Fruit fly (Drosophila melanogaster) whole organism, embryonic: ENCODE results near the gene SCAR.
A peak's percentile ranks its signal among the peaks of the same experiment; 100 is the strongest.

Source experiments
- ATbp ChIP-seq: fragments of 200-800 bp; sonication (Bioruptor generic); optimal IDR thresholded peaks from 2 replicates; lab custom pipeline; 2017; ENCODE audit warnings: missing biosample characterization, mild to moderate bottlenecking, missing genetic modification characterization, missing genetic modification reagents
- Awh ChIP-seq: fragments of 200-800 bp; sonication (Bioruptor generic); IDR thresholded peaks from 2 replicates; pipeline ENCODE4, ENCODE4 v1.3.6; 2022; ENCODE audit warnings: missing biosample characterization, missing genetic modification characterization
- B-H2 ChIP-seq: fragments of 200-800 bp; sonication (Bioruptor generic); optimal IDR thresholded peaks from 2 replicates; lab custom pipeline; 2018; ENCODE audit warnings: missing biosample characterization, mild to moderate bottlenecking, missing genetic modification characterization
- Blimp-1 ChIP-seq: fragments of 200-800 bp; sonication (Bioruptor generic); optimal IDR thresholded peaks from 3 replicates; lab custom pipeline; 2018; ENCODE audit warnings: missing biosample characterization, missing genetic modification characterization, mild to moderate bottlenecking, moderate library complexity, missing genetic modification reagents
- BtbVII ChIP-seq: fragments of 200-800 bp; sonication (Bioruptor generic); optimal IDR thresholded peaks from 3 replicates; lab custom pipeline; 2017; ENCODE audit warnings: missing biosample characterization, mild to moderate bottlenecking, missing genetic modification characterization
- CG10565 ChIP-seq: fragments of 200-800 bp; sonication (Bioruptor generic); optimal IDR thresholded peaks from 3 replicates; lab custom pipeline; 2016; ENCODE audit warnings: missing biosample characterization, mild to moderate bottlenecking, missing genetic modification characterization
- CG12299 ChIP-seq: fragments of 200-800 bp; sonication (Bioruptor generic); optimal IDR thresholded peaks from 2 replicates; lab custom pipeline; 2018; ENCODE audit warnings: missing biosample characterization, mild to moderate bottlenecking, missing genetic modification characterization
- CG15601 ChIP-seq: fragments of 200-800 bp; sonication (Bioruptor generic); optimal IDR thresholded peaks from 3 replicates; lab custom pipeline; 2019; ENCODE audit warnings: missing biosample characterization, mild to moderate bottlenecking, missing genetic modification characterization, moderate library complexity
- CG17186 ChIP-seq: fragments of 200-800 bp; sonication (Bioruptor generic); optimal IDR thresholded peaks from 3 replicates; lab custom pipeline; 2017; ENCODE audit warnings: missing biosample characterization, missing genetic modification reagents, missing genetic modification characterization
- CG17385 ChIP-seq: fragments of 200-800 bp; sonication (Bioruptor generic); optimal IDR thresholded peaks from 3 replicates; lab custom pipeline; 2018; ENCODE audit warnings: missing biosample characterization, mild to moderate bottlenecking, missing genetic modification characterization
- CG18011 ChIP-seq: fragments of 200-800 bp; sonication (Bioruptor generic); optimal IDR thresholded peaks from 2 replicates; lab custom pipeline; 2017; ENCODE audit warnings: missing biosample characterization, missing genetic modification characterization, mild to moderate bottlenecking, moderate library complexity, missing genotype
- CG18476 ChIP-seq: fragments of 200-800 bp; sonication (Bioruptor generic); optimal IDR thresholded peaks from 2 replicates; lab custom pipeline; 2016; ENCODE audit warnings: missing biosample characterization, mild to moderate bottlenecking, missing genetic modification characterization
- CG2129 ChIP-seq: fragments of 200-800 bp; sonication (Bioruptor generic); IDR thresholded peaks from 2 replicates; pipeline ENCODE4 v1.3.6; 2022; ENCODE audit warnings: missing biosample characterization, missing genetic modification characterization; ENCODE audit not compliant: partially characterized antibody
- CG31224 ChIP-seq: fragments of 200-800 bp; sonication (Bioruptor generic); IDR thresholded peaks from 2 replicates; pipeline ENCODE4 v1.3.6; 2022; ENCODE audit warnings: missing biosample characterization, missing genetic modification characterization
- CG4854 ChIP-seq: fragments of 200-800 bp; sonication (Bioruptor generic); optimal IDR thresholded peaks from 2 replicates; lab custom pipeline; 2016; ENCODE audit warnings: missing biosample characterization, missing genetic modification characterization, inconsistent platforms
- CG7745 ChIP-seq: fragments of 200-800 bp; sonication (Bioruptor generic); optimal IDR thresholded peaks from 2 replicates; lab custom pipeline; 2018; ENCODE audit warnings: missing biosample characterization, mild to moderate bottlenecking, missing genetic modification characterization, moderate library complexity
- CG7928 ChIP-seq: fragments of 200-800 bp; sonication (Bioruptor generic); optimal IDR thresholded peaks from 2 replicates; lab custom pipeline; 2017; ENCODE audit warnings: missing biosample characterization, mild to moderate bottlenecking, missing genetic modification characterization
- CG8944 ChIP-seq: fragments of 200-800 bp; sonication (Bioruptor generic); optimal IDR thresholded peaks from 3 replicates; lab custom pipeline; 2016; ENCODE audit warnings: missing biosample characterization, missing genetic modification characterization
- CG9876 ChIP-seq: fragments of 200-800 bp; sonication (Bioruptor generic); optimal IDR thresholded peaks from 2 replicates; lab custom pipeline; 2016; ENCODE audit warnings: missing biosample characterization, missing genetic modification characterization
- Dek ChIP-seq: fragments of 200-800 bp; sonication (Bioruptor generic); optimal IDR thresholded peaks from 3 replicates; lab custom pipeline; 2019; ENCODE audit warnings: missing biosample characterization, mild to moderate bottlenecking, missing genetic modification characterization, moderate library complexity
- Dip3 ChIP-seq: fragments of 200-800 bp; sonication (Bioruptor generic); optimal IDR thresholded peaks from 3 replicates; lab custom pipeline; 2016; ENCODE audit warnings: missing biosample characterization, missing genetic modification characterization
- Dll ChIP-seq: fragments of 200-800 bp; sonication (Bioruptor generic); IDR thresholded peaks from 4 replicates; pipeline ENCODE4 v1.3.6; 2022; ENCODE audit warnings: missing biosample characterization, missing genetic modification characterization; ENCODE audit not compliant: partially characterized antibody
- Dp ChIP-seq: fragments of 200-800 bp; sonication (Bioruptor generic); optimal IDR thresholded peaks from 2 replicates; lab custom pipeline; 2018; ENCODE audit warnings: missing biosample characterization, mild to moderate bottlenecking, missing genetic modification characterization, moderate library complexity
- HLH4C ChIP-seq: fragments of 200-800 bp; sonication (Bioruptor generic); IDR thresholded peaks from 3 replicates; pipeline ENCODE4 v1.3.6; 2022; ENCODE audit warnings: missing biosample characterization, missing genetic modification characterization; ENCODE audit not compliant: partially characterized antibody
- Nf-YC ChIP-seq: fragments of 200-800 bp; optimal IDR thresholded peaks from 3 replicates; lab custom pipeline; 2019; ENCODE audit warnings: missing biosample characterization, mild to moderate bottlenecking, missing genetic modification characterization, moderate library complexity
- NfI ChIP-seq: fragments of 200-800 bp; sonication (Bioruptor generic); optimal IDR thresholded peaks from 3 replicates; lab custom pipeline; 2018; ENCODE audit warnings: missing biosample characterization, mild to moderate bottlenecking, missing genetic modification characterization, moderate library complexity
- Rfx ChIP-seq: fragments of 200-800 bp; sonication (Bioruptor generic); IDR thresholded peaks from 2 replicates; pipeline ENCODE4 v1.3.6; 2022; ENCODE audit warnings: missing biosample characterization, missing genetic modification characterization
- Six4 ChIP-seq: fragments of 200-800 bp; sonication (Bioruptor generic); optimal IDR thresholded peaks from 2 replicates; lab custom pipeline; 2016; ENCODE audit warnings: missing biosample characterization, missing genetic modification characterization
- ac ChIP-seq: fragments of 200-800 bp; sonication (Bioruptor generic); optimal IDR thresholded peaks from 3 replicates; lab custom pipeline; 2017; ENCODE audit warnings: missing biosample characterization, mild to moderate bottlenecking, missing genetic modification characterization
- al ChIP-seq: fragments of 200-800 bp; sonication (Bioruptor generic); IDR thresholded peaks from 2 replicates; pipeline ENCODE4 v1.3.6; 2022; ENCODE audit warnings: missing biosample characterization, missing genetic modification characterization
- ase ChIP-seq: fragments of 200-800 bp; sonication (Bioruptor generic); IDR thresholded peaks from 3 replicates; pipeline ENCODE4 v1.3.6; 2022; ENCODE audit warnings: missing biosample characterization, missing genetic modification characterization
- ato ChIP-seq: fragments of 200-800 bp; sonication (Bioruptor generic); IDR thresholded peaks from 2 replicates; pipeline ENCODE4 v1.3.6; 2022; ENCODE audit warnings: missing biosample characterization, missing genetic modification characterization; ENCODE audit not compliant: partially characterized antibody
- az2 ChIP-seq: fragments of 200-800 bp; sonication (Bioruptor generic); optimal IDR thresholded peaks from 3 replicates; lab custom pipeline; 2016; ENCODE audit warnings: missing biosample characterization, missing genetic modification characterization
- btn ChIP-seq: fragments of 200-800 bp; sonication (Bioruptor generic); optimal IDR thresholded peaks from 2 replicates; lab custom pipeline; 2016; ENCODE audit warnings: missing biosample characterization, missing genetic modification characterization
- grau ChIP-seq: fragments of 200-800 bp; optimal IDR thresholded peaks from 3 replicates; lab custom pipeline; 2019; ENCODE audit warnings: missing biosample characterization, mild to moderate bottlenecking, missing genetic modification characterization, moderate library complexity
- hb ChIP-seq: fragments of 200-800 bp; sonication (Bioruptor generic); IDR thresholded peaks from 3 replicates; pipeline ENCODE4 v1.3.6; 2022; ENCODE audit warnings: missing biosample characterization, missing genetic modification characterization; ENCODE audit not compliant: partially characterized antibody
- hkb ChIP-seq, 2 experiments: fragments of 200-800 bp in 1 of 2; fragments of >200 bp in 1 of 2; sonication (Bioruptor generic) in 1 of 2; IDR thresholded peaks in 1 of 2; optimal IDR thresholded peaks in 1 of 2; 2 replicates each; pipeline versions ENCODE4 v1.3.6 to Lab custom; 2017 to 2022; ENCODE audit warnings: missing biosample characterization in 1 of 2, missing genetic modification characterization in 1 of 2
- ind ChIP-seq: fragments of 200-800 bp; sonication (Bioruptor generic); optimal IDR thresholded peaks from 3 replicates; lab custom pipeline; 2016; ENCODE audit warnings: missing biosample characterization, missing genetic modification characterization
- lbe ChIP-seq: fragments of 200-800 bp; sonication (Bioruptor generic); optimal IDR thresholded peaks from 2 replicates; lab custom pipeline; 2016; ENCODE audit warnings: missing biosample characterization, mild to moderate bottlenecking, missing genetic modification characterization
- luna ChIP-seq: fragments of 200-800 bp; sonication (Bioruptor generic); optimal IDR thresholded peaks from 2 replicates; lab custom pipeline; 2016; ENCODE audit warnings: missing biosample characterization, missing genetic modification characterization
- mam ChIP-seq: fragments of 200-800 bp; sonication (Bioruptor generic); optimal IDR thresholded peaks from 3 replicates; lab custom pipeline; 2016; ENCODE audit warnings: missing biosample characterization, missing genetic modification characterization
- mirr ChIP-seq: fragments of 200-800 bp; sonication (Bioruptor generic); optimal IDR thresholded peaks from 3 replicates; lab custom pipeline; 2018; ENCODE audit warnings: missing biosample characterization, mild to moderate bottlenecking, missing genetic modification characterization
- mld ChIP-seq: fragments of 200-800 bp; sonication (Bioruptor generic); IDR thresholded peaks from 3 replicates; pipeline ENCODE4 v1.3.6; 2022; ENCODE audit warnings: missing biosample characterization, missing genetic modification characterization; ENCODE audit not compliant: partially characterized antibody
- org-1 ChIP-seq: fragments of 200-800 bp; sonication (Bioruptor generic); optimal IDR thresholded peaks from 2 replicates; lab custom pipeline; 2017; ENCODE audit warnings: missing biosample characterization, missing genetic modification characterization
- pfk ChIP-seq: fragments of 200-800 bp; sonication (Bioruptor generic); optimal IDR thresholded peaks from 2 replicates; lab custom pipeline; 2018; ENCODE audit warnings: missing biosample characterization, mild to moderate bottlenecking, missing genetic modification characterization, moderate library complexity
- pzg ChIP-seq: fragments of 200-800 bp; sonication (Bioruptor generic); optimal IDR thresholded peaks from 3 replicates; lab custom pipeline; 2018; ENCODE audit warnings: missing biosample characterization, mild to moderate bottlenecking, missing genetic modification characterization, moderate library complexity
- rib ChIP-seq: fragments of 200-800 bp; sonication (Bioruptor generic); IDR thresholded peaks from 2 replicates; pipeline ENCODE4 v1.3.6; 2022; ENCODE audit warnings: missing biosample characterization, missing genetic modification characterization
- ro ChIP-seq: fragments of 200-800 bp; sonication (Bioruptor generic); IDR thresholded peaks from 2 replicates; pipeline ENCODE4 v1.3.6; 2022; ENCODE audit warnings: missing biosample characterization, missing genetic modification characterization
- sens ChIP-seq: fragments of 200-800 bp; sonication (Bioruptor generic); peaks from one replicate; lab custom pipeline; 2016; ENCODE audit warnings: missing biosample characterization, missing genetic modification characterization
- stc ChIP-seq: fragments of 200-800 bp; sonication (Bioruptor generic); IDR thresholded peaks from 2 replicates; pipeline ENCODE4 v1.3.6; 2022; ENCODE audit warnings: missing biosample characterization, missing genetic modification characterization

SCAR gene

DNA sequence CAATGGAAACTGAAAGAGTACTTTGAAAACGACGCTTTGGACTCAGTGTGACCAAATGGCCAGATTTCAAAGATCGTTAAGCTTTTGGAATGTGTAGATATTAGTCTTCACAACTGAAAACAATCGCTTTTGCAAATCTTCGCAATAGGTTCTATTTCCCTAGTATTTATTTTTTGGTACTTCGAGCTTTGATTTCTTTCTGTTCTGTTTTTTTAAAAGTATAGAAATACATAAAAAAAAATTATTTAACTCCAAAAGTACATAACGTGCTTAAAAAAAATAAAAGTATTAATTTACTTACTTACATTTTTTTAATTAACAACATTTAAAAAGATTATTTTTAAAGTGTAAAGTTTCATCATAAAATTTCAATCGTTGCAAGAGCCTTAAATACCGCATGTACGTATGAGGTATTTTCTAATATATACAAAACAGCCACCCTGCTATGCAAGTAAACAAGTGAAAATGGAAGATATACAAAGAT, 10.8 kb downstream of the SCAR start, which contains the start of the genes piwi and CG12253 (continued):
- TF ChIP-seq CG7745 (tag; lab: Kevin White, UChicago) (no peak), HLH4C (GFP tag; lab: Robert Waterston, UW) (no peak), stc (GFP tag; lab: Robert Waterston, UW) (no peak), CG15601 (tag; lab: Kevin White, UChicago) (peak; percentile 86), CG17186 (GFP tag; lab: Kevin White, UChicago) (no peak), grau (tag; lab: Kevin White, UChicago) (peak; percentile 87), btn (GFP tag; lab: Kevin White, UChicago) (no peak), Dip3 (GFP tag; lab: Kevin White, UChicago) (peak; percentile 25), ro (GFP tag; lab: Robert Waterston, UW) (peak; percentile 64; the same call in 1 of the 2 replicates), Rfx (peak; percentile 83), pzg (GFP tag; lab: Kevin White, UChicago) (peak; percentile 11), mirr (no peak), CG18476 (GFP tag; lab: Kevin White, UChicago) (peak; percentile 24), pfk (GFP tag; lab: Kevin White, UChicago) (no peak), B-H2 (GFP tag; lab: Kevin White, UChicago) (no peak), mam (GFP tag; lab: Kevin White, UChicago) (peak; percentile 25), CG10565 (GFP tag; lab: Kevin White, UChicago) (no peak), Dll (GFP tag; lab: Robert Waterston, UW) (no peak), hkb (optimal IDR thresholded peaks at IDR 0.05; lab: Kevin White, UChicago) (no peak), hkb (GFP tag; IDR thresholded peaks at IDR 0.05; lab: Robert Waterston, UW) (peak; percentile 21; the same call in 1 of the 2 replicates), ato (GFP tag; lab: Robert Waterston, UW) (no peak), hb (GFP tag; lab: Robert Waterston, UW) (no peak), ase (GFP tag; lab: Robert Waterston, UW) (no peak), NfI (GFP tag; lab: Kevin White, UChicago) (peak; percentile 71), ATbp (GFP tag; lab: Kevin White, UChicago) (no peak), lbe (no peak), ac (GFP tag; lab: Kevin White, UChicago) (no peak), CG7928 (GFP tag; lab: Kevin White, UChicago) (peak; percentile 1), az2 (GFP tag; lab: Kevin White, UChicago) (peak; percentile 74), Dek (tag; lab: Kevin White, UChicago) (no peak), rib (GFP tag; lab: Robert Waterston, UW) (0 out of 2 replicates have a peak, but pooled peaks have one; percentile 37), CG17385 (GFP tag; lab: Kevin White, UChicago) (peak; percentile 76), Dp (GFP tag; lab: Kevin White, UChicago) (peak; percentile 40), CG9876 (no peak), org-1 (peak; percentile 57), CG8944 (GFP tag; lab: Kevin White, UChicago) (no peak), CG12299 (peak; percentile 69), ind (GFP tag; lab: Kevin White, UChicago) (peak; percentile 39), CG31224 (GFP tag; lab: Robert Waterston, UW) (no peak), Blimp-1 (GFP tag; lab: Kevin White, UChicago) (no peak), Six4 (GFP tag; lab: Kevin White, UChicago) (peak; percentile 37), Nf-YC (no peak), mld (GFP tag; lab: Robert Waterston, UW) (no peak), BtbVII (GFP tag; lab: Kevin White, UChicago) (no peak), CG4854 (no peak), sens (peak; percentile 71), Awh (GFP tag; lab: Robert Waterston, UW) (no peak), CG2129 (GFP tag; lab: Robert Waterston, UW) (no peak), CG18011 (GFP tag; lab: Kevin White, UChicago) (peak; percentile 39), luna (no peak), al (peak; percentile 65; the same call in 1 of the 2 replicates)
